Worm (Caenorhabditis elegans): Measurements from ENCODE around the gene nspb-11.

ce11 chrII:12931456-12931923 lies 24.3 kb downstream of the nspb-11 start, which contains the start of gene dct-18:
- TF ChIP-seq flt-1 (GFP tag; IDR thresholded peaks at IDR 0.05) (no peak), hnd-1 (tag; optimal IDR thresholded peaks at IDR 0.05) (no peak)

Measured in whole organism, early embryonic.